Fruit fly (Drosophila melanogaster): ENCODE data around the gene Pi4KIIIalpha.

Pi4KIIIalpha gene

DNA sequence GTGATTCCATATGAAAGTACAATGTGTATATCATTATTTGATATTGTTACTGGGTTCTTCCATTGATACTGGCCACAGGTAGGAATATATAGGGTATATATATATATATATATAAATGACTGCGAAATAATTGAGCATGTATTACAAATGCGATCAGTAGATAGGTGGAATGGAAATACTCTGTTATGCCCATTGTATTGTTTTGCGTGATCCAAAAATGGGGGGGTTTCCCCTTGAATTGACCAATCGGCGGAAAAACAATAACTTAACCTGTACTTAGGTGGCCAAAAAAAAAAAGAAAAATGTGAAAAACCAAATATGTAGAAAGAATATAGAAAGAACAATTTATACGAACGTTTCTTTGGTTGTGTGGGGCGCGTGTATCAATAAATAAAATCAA lies 13.3 kb downstream of the Pi4KIIIalpha start:
- TF ChIP-seq Rel (GFP tag; optimal IDR thresholded peaks at IDR 0.05) = no peak
- TF ChIP-seq Rel (tag; optimal IDR thresholded peaks at IDR 0.05) = peak; percentile 92
- no peak for TF ChIP-seq psq (GFP tag; optimal IDR thresholded peaks at IDR 0.05)
- TF ChIP-seq CrebA (GFP tag; optimal IDR thresholded peaks at IDR 0.05; ENCODE audit: borderline replicate concordance) = no peak
- TF ChIP-seq Mio (GFP tag; optimal IDR thresholded peaks at IDR 0.05) = no peak

DNA sequence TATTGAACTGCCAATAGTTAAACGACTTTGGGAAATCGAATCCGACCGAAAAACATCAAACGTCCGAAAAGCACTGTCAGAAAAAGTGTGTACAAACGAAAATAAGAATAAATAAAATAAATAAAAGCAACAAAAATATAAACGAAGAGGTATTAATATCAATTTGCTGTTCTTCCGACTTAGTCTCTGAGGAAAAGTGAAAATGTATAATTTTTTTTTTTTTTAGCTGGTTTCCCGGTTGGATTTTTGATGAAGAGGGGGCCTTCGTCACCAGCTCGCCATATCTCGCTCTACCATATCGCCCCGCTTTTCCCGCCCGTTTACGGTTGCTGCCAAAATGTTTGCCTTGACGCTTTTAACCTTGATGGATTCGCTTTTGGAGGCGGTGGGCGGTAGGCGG lies 14.0 kb downstream of the Pi4KIIIalpha start:
- no peak for TF ChIP-seq tai (GFP tag; optimal IDR thresholded peaks at IDR 0.05)
- TF ChIP-seq jim (GFP tag; optimal IDR thresholded peaks at IDR 0.05) = no peak
- TF ChIP-seq Hr83 (GFP tag; optimal IDR thresholded peaks at IDR 0.05; ENCODE audit: poor library complexity, severe bottlenecking) = no peak
- TF ChIP-seq ey (GFP tag; optimal IDR thresholded peaks at IDR 0.05) = peak; percentile 1
- no peak for TF ChIP-seq CG32264 (GFP tag; optimal IDR thresholded peaks at IDR 0.05)
- TF ChIP-seq woc (GFP tag; optimal IDR thresholded peaks at IDR 0.05) = no peak
- no peak for TF ChIP-seq HLH106 (tag; optimal IDR thresholded peaks at IDR 0.05)
- TF ChIP-seq fru (GFP tag; optimal IDR thresholded peaks at IDR 0.05) = peak; percentile 6
- no peak for TF ChIP-seq Abd-B (GFP tag; optimal IDR thresholded peaks at IDR 0.05)
- TF ChIP-seq dsf (GFP tag; optimal IDR thresholded peaks at IDR 0.05; ENCODE audit: borderline replicate concordance) = no peak
- TF ChIP-seq h (GFP tag; optimal IDR thresholded peaks at IDR 0.05) = peak; percentile 18
- peak in 1 of 2 experiments; percentile 8 for TF ChIP-seq foxo (GFP tag; optimal IDR thresholded peaks at IDR 0.05)
- TF ChIP-seq sage (GFP tag; optimal IDR thresholded peaks at IDR 0.05) = no peak
- TF ChIP-seq sv (GFP tag; optimal IDR thresholded peaks at IDR 0.05) = peak; percentile 8
- TF ChIP-seq Vsx2 (GFP tag; optimal IDR thresholded peaks at IDR 0.05; ENCODE audit: partially characterized antibody) = no peak
- TF ChIP-seq rgr (GFP tag; optimal IDR thresholded peaks at IDR 0.05) = no peak
- no peak for TF ChIP-seq CrebA (GFP tag; optimal IDR thresholded peaks at IDR 0.05; ENCODE audit: borderline replicate concordance)

DNA sequence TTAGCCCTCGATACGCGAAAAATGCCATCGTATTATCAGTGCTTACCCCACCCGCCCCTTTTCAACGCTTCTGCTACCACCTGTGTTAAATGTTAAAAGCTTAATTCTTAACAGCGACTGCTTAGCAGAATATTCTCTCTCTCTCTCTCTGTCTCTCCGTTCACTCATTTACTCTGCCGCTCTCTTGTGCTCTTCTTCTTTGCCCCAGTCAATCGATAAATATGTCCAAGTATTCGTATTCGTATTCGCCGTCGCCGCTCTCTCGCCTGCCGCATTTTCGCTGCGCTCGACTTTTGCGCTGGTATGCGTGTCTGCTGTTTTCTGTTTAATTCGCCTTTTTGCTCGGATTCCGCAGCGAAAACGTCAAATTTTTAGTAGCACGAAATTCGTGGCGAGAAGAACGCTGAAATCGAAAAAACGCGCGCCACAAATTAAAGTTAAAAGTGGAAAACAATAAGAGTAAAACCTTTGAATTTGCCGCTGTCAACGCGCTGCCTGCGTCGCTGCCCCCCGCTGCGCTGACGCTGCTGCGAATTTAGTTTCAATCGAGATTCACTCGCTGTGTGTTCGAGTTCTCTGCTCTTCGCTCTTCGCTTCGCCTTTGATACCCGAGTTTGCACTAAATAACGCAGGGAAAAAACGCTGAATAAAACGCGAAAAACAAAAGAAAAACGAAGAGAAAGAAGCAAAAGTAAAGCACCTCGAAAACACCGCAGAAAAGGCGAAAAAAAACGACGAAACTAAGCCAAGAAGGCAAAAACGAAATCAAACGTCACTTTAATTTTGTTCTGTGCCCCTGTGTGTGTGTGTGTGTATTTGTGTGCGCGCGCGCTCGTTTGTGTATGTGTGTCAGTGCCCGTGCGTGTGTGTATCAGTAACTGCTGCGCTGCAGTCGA lies 18.1 kb downstream of the Pi4KIIIalpha start:
- no peak for TF ChIP-seq Mio (GFP tag; optimal IDR thresholded peaks at IDR 0.05)
- no peak for TF ChIP-seq fru (GFP tag; optimal IDR thresholded peaks at IDR 0.05)
- peak; percentile 96 for TF ChIP-seq Dif (GFP tag; optimal IDR thresholded peaks at IDR 0.05; ENCODE audit: partially characterized antibody)
- TF ChIP-seq pan (optimal IDR thresholded peaks at IDR 0.05) = no peak
- no peak for TF ChIP-seq CrebA (GFP tag; optimal IDR thresholded peaks at IDR 0.05; ENCODE audit: borderline replicate concordance)
- peak; percentile 19 for TF ChIP-seq Sp1 (GFP tag; optimal IDR thresholded peaks at IDR 0.05)
- no peak for TF ChIP-seq CG9705 (GFP tag; optimal IDR thresholded peaks at IDR 0.05)
- TF ChIP-seq h (GFP tag; optimal IDR thresholded peaks at IDR 0.05) = peak; percentile 53
- no peak for TF ChIP-seq woc (GFP tag; optimal IDR thresholded peaks at IDR 0.05)
- TF ChIP-seq jim (GFP tag; optimal IDR thresholded peaks at IDR 0.05) = no peak
- TF ChIP-seq Hr83 (GFP tag; optimal IDR thresholded peaks at IDR 0.05; ENCODE audit: poor library complexity, severe bottlenecking) = peak; percentile 32
- TF ChIP-seq OdsH (GFP tag; optimal IDR thresholded peaks at IDR 0.05) = peak; percentile 29
- no peak for TF ChIP-seq CG32264 (GFP tag; optimal IDR thresholded peaks at IDR 0.05)
- peak; percentile 2 for TF ChIP-seq Hnf4 (GFP tag; optimal IDR thresholded peaks at IDR 0.05)
- peak; percentile 8 for TF ChIP-seq sage (GFP tag; optimal IDR thresholded peaks at IDR 0.05)
- no peak for TF ChIP-seq Dfd (GFP tag; optimal IDR thresholded peaks at IDR 0.05)
- TF ChIP-seq rgr (GFP tag; optimal IDR thresholded peaks at IDR 0.05) = peak; percentile 7
- TF ChIP-seq dl (GFP tag; optimal IDR thresholded peaks at IDR 0.05; ENCODE audit: insufficient read depth in 1 of 2, partially characterized antibody in 2 of 2) = peak; percentile 95
- TF ChIP-seq Vsx2 (GFP tag; optimal IDR thresholded peaks at IDR 0.05; ENCODE audit: partially characterized antibody) = peak; percentile 82
- peak; percentile 79 for TF ChIP-seq N (GFP tag; optimal IDR thresholded peaks at IDR 0.05)
- TF ChIP-seq dmrt93B (GFP tag; optimal IDR thresholded peaks at IDR 0.05) = no peak
- no peak for TF ChIP-seq sv (GFP tag; optimal IDR thresholded peaks at IDR 0.05)
- TF ChIP-seq foxo (GFP tag; optimal IDR thresholded peaks at IDR 0.05) = peak in 1 of 2 experiments; percentile 17
- no peak for TF ChIP-seq dsf (GFP tag; optimal IDR thresholded peaks at IDR 0.05; ENCODE audit: borderline replicate concordance)
- no peak for TF ChIP-seq usp (GFP tag; optimal IDR thresholded peaks at IDR 0.05)
- peak; percentile 43 for TF ChIP-seq Rel (GFP tag; optimal IDR thresholded peaks at IDR 0.05)
- TF ChIP-seq Rel (tag; optimal IDR thresholded peaks at IDR 0.05) = no peak
- TF ChIP-seq Abd-B (GFP tag; optimal IDR thresholded peaks at IDR 0.05) = no peak
- no peak for TF ChIP-seq Hr78 (GFP tag; optimal IDR thresholded peaks at IDR 0.05)
- peak; percentile 17 for TF ChIP-seq HLH106 (tag; optimal IDR thresholded peaks at IDR 0.05)
- TF ChIP-seq brk (GFP tag; optimal IDR thresholded peaks at IDR 0.05) = no peak
- peak; percentile 84 for TF ChIP-seq psq (GFP tag; optimal IDR thresholded peaks at IDR 0.05)
- no peak for TF ChIP-seq Myc (optimal IDR thresholded peaks at IDR 0.05)
- TF ChIP-seq br (GFP tag; optimal IDR thresholded peaks at IDR 0.05) = no peak
- no peak for TF ChIP-seq ey (GFP tag; optimal IDR thresholded peaks at IDR 0.05)
- TF ChIP-seq lola (GFP tag; optimal IDR thresholded peaks at IDR 0.05) = no peak
- TF ChIP-seq tai (GFP tag; optimal IDR thresholded peaks at IDR 0.05) = no peak
- TF ChIP-seq Jra (GFP tag; optimal IDR thresholded peaks at IDR 0.05) = no peak
- peak; percentile 67 for TF ChIP-seq GATAd (GFP tag; optimal IDR thresholded peaks at IDR 0.05)

Measured in whole organism, wandering third instar larva.